Fruit fly (Drosophila melanogaster) ovary, adult (tissue): ENCODE results near the gene Itgbn.

Source experiments
- CG17801 ChIP-seq: fragments of 200-800 bp; optimal IDR thresholded peaks from 2 replicates; lab custom pipeline; 2019; ENCODE audit warnings: missing biosample characterization, mild to moderate bottlenecking, missing genetic modification characterization, moderate library complexity; ENCODE audit not compliant: partially characterized antibody

The Itgbn gene

DNA sequence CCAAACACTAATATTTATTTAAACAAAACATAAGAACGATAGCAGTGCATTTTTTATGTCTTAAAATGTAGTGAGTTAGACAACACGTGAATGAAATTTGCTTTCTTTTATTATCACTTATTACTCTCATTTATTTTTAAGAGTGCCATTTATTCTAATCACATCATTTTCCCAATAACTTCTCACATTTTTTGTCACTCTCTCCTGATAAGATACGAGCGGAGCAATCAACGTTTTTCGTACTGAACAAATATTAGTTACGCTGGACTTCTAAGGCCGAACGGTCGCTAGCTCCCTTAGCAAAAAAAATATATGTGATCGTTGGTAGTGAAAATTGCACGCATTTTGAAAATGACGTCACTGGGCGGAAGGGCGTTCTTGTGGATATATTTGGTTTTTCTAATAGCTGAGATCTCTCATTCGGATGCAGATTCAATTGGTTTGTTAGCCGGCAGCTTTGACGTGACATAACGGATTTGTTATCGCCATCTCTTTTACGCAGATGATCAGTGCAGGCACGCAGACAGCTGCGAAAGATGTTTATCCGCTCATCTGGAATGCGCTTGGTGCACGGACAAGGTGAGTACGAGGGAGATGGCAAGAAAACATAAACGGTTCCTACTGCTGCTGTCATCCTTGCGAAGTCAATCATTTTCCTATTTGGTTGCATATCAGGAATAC is at the start of gene Itgbn:
Itgbn (plus strand) TSS at position 251 of the 681 bp plus-strand sequence.
- TF ChIP-seq CG17801 (GFP tag; lab: Kevin White, UChicago) = no peak

- no peak for TF ChIP-seq CG17801 (GFP tag; lab: Kevin White, UChicago)
Observed at dm6 chr2L:21004799-21005198, 48.0 kb upstream of the Itgbn start.

- no peak for TF ChIP-seq CG17801 (GFP tag; lab: Kevin White, UChicago)
Observed at dm6 chr2L:21005458-21005857, 47.4 kb upstream of the Itgbn start.

DNA sequence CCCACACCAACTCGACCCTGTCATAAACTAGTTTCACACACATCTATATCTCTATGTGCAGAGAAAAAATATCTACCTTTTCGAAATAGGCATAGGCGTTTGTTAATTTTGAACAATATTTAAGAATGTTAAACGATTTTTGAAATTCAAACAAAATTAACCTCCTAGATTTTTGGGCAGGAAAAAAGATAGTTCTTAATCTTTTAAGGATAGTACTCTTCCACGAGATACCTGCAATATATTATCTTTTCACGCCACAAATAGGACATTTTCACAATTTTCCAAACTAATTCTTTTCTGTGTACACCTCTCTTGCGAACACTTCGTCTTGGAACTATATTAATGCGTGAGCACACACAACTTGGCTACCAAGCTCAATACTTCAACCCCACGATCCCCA is 46.2 kb upstream of the Itgbn start:
- TF ChIP-seq CG17801 (GFP tag; lab: Kevin White, UChicago) = no peak

DNA sequence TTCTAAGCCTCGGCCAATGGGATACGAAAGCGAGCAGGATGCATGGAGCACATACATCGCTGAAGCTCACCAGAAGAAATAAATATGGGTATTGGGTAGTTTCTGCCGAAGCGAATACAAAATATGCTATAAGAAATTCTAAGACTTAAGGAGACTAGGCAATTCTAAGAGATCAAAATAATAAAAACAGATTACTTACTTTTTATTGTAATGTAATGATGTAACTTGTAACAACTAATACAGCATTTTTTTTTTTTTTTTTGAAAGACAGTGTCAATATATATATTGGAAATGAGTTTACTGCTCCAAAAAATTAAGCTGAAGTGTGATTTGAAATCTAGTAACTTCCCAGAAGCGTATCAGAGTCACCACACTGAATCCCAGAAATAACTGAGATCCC is 44.2 kb upstream of the Itgbn start:
- no peak for TF ChIP-seq CG17801 (GFP tag; lab: Kevin White, UChicago)

- no peak for TF ChIP-seq CG17801 (GFP tag; lab: Kevin White, UChicago)
Observed at dm6 chr2L:21009310-21010119, 43.3 kb upstream of the Itgbn start.

dm6 chr2L:21013119-21013714 is 39.6 kb upstream of the Itgbn start:
- no peak for TF ChIP-seq CG17801 (GFP tag; lab: Kevin White, UChicago)

DNA sequence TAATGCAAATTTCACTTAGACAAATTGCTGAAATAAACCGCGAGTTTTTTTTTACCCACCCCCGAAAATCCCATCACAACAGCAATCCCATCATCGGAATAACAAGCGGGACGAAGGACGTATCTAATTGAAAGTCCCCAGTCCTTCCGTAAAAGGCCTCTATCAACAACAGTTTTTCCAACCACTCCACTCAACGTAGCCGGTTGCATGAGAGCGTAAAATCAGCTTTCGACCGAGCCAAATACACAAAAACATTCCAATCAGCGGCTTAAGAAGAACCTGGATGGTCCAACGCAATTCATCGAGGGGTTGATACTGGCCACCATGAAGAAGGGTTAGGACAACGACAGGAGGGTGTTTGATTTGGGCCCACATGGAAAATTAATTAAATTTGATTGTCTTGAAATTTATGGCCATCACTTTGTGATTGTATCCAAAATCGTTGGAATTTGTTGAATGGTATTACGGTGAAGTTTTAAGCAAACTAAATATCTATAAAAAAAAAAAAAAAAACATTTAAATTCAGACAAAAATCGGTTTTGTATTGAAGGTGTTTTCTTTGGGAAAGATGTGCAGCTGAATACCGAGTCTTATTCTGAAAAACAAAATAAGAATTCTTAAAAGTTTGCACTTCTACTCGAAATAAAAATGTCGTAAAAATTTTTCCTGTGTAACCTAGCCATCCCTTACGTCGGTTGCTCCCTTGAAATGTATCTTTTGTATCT is 38.1 kb upstream of the Itgbn start:
- no peak for TF ChIP-seq CG17801 (GFP tag; lab: Kevin White, UChicago)

DNA sequence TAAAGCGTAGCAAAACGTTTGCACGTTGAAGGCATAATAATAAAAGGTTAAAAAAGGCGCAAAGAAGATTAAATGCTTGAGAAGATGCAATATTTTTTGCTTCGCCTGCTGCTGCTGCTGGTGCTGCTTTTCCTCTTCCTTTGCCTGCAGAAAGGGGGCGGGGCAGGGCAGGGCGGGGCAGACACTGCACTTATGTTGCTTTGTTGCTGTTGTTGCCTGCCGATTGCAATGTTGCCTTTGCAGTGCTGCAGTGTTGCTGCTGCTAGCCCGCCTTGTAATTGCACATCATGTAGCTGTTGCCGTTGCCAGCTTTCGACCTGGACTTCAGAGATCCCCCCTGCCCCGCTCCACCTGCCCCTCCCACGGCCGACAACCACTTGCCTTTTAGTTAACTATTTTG is 37.3 kb upstream of the Itgbn start:
- TF ChIP-seq CG17801 (GFP tag; lab: Kevin White, UChicago) = no peak

dm6 chr2L:21016168-21016567 is 36.7 kb upstream of the Itgbn start:
- no peak for TF ChIP-seq CG17801 (GFP tag; lab: Kevin White, UChicago)

DNA sequence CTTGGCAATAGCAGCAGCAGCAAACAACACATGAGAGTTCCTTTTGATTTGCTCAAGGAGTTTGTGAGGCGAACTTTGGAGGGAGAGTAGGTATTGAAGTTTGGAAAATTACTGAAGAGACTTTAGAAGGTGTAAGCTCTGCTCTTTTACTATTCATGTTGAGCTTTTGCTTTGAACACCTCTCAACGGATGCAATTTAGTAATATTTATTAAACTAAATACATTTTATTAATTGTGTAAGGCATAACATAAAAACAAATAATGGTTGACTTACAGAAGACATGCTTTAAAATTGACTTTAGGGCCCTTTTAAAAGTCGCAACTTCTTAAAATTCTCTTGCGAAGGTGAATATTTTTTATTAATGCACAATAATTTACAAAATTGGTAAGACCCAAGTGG is 34.2 kb upstream of the Itgbn start:
- TF ChIP-seq CG17801 (GFP tag; lab: Kevin White, UChicago) = no peak

- no peak for TF ChIP-seq CG17801 (GFP tag; lab: Kevin White, UChicago)
Observed at dm6 chr2L:21020015-21020414, 32.8 kb upstream of the Itgbn start.

DNA sequence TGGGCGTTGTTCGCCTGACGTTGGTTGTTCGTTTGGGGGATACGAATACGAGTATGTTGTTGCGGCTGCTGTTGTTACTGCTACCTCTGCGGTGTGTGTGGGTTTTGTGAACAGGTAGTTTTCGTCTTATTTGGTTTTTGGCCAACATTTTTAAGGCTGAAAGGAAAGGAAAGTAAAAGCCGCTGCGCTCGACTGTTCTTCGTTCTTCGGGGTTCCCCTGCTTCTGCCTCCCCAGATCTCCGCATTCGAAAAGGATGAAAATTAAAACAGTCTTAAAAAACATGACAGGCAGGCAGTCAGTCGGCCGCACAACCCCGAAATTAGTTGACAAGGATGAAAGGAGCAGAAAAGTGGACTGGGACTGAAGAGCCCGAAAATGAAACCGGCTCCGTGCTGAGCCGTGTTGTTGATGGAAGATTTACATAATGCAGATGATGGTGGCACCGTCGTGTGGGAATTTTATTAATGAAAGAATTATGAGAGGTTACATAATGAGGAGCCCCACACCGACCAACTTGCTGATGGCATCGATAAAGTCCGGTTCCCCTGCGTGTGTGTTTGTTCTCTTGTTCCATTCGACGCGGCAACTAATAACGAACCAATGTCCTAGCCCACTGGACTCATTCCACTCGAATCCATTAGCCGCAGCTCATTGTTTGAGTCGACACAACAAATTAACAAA is 28.7 kb upstream of the Itgbn start:
- TF ChIP-seq CG17801 (GFP tag; lab: Kevin White, UChicago) = no peak

DNA sequence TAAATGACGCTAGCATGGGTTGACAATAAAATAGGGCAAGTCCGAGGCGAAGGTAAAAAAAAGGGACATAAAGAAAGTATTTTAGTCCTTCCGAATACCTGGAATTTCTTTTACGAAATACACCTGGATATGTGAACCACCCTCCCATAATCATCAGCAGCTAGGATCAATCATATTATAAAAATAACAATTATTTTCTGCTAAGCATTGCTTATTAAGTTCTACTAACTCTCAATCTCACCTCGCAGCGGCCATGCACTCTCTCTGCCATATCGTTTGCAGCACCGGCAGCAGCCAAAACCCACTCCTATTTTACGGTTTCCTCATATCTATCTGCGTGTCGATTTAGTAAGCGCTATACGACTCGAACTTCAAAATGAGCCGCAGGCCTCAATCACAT is 26.2 kb upstream of the Itgbn start:
- no peak for TF ChIP-seq CG17801 (GFP tag; lab: Kevin White, UChicago)
